Fruit fly (Drosophila melanogaster) whole organism, prepupa: ENCODE results near the gene CG5265.

Experiments
- Blimp-1 ChIP-seq: fragments of 200-800 bp; sonication (Bioruptor generic); optimal IDR thresholded peaks from 3 replicates; lab custom pipeline; 2017; ENCODE audit warnings: missing biosample characterization, missing genetic modification characterization, mild to moderate bottlenecking, moderate library complexity, missing genetic modification reagents
- CG10631 ChIP-seq: fragments of 200-800 bp; sonication (Bioruptor generic); optimal IDR thresholded peaks from 2 replicates; lab custom pipeline; 2016; ENCODE audit warnings: missing biosample characterization, missing genetic modification characterization
- CG10669 ChIP-seq: fragments of 200-800 bp; sonication (Bioruptor generic); optimal IDR thresholded peaks from 3 replicates; lab custom pipeline; 2018; ENCODE audit warnings: missing biosample characterization, mild to moderate bottlenecking, missing genetic modification characterization, moderate library complexity
- CG11902 ChIP-seq: fragments of 200-800 bp; sonication (Bioruptor generic); optimal IDR thresholded peaks from 3 replicates; lab custom pipeline; 2016; ENCODE audit warnings: missing biosample characterization, missing genetic modification characterization
- CG15336 ChIP-seq: fragments of 200-800 bp; sonication (Bioruptor generic); IDR thresholded peaks from 2 replicates; pipeline ENCODE4 v1.3.6; 2022; ENCODE audit warnings: missing biosample characterization, missing genetic modification characterization
- CG16779 ChIP-seq: fragments of 200-800 bp; sonication (Bioruptor generic); optimal IDR thresholded peaks from 3 replicates; lab custom pipeline; 2017; ENCODE audit warnings: missing biosample characterization, mild to moderate bottlenecking, missing genetic modification characterization
- CG31627 ChIP-seq: fragments of 200-800 bp; sonication (Bioruptor generic); optimal IDR thresholded peaks from 3 replicates; lab custom pipeline; 2016; ENCODE audit warnings: missing biosample characterization, missing genetic modification characterization
- CG32006 ChIP-seq: fragments of 200-800 bp; sonication (Bioruptor generic); optimal IDR thresholded peaks from 3 replicates; lab custom pipeline; 2017; ENCODE audit warnings: missing biosample characterization, mild to moderate bottlenecking, missing genetic modification characterization
- CG34406 ChIP-seq: fragments of 200-800 bp; sonication (Bioruptor generic); optimal IDR thresholded peaks from 3 replicates; lab custom pipeline; 2016; ENCODE audit warnings: missing biosample characterization, missing genetic modification characterization
- CG3919 ChIP-seq: fragments of 200-800 bp; sonication (Bioruptor generic); optimal IDR thresholded peaks from 3 replicates; lab custom pipeline; 2016; ENCODE audit warnings: missing biosample characterization, missing genetic modification characterization
- CG6163 ChIP-seq: fragments of 200-800 bp; sonication (Bioruptor generic); IDR thresholded peaks from 3 replicates; pipeline ENCODE4 v1.3.6; 2022; ENCODE audit warnings: missing biosample characterization, missing genetic modification characterization
- CG6276 ChIP-seq: fragments of 200-800 bp; sonication (Bioruptor generic); optimal IDR thresholded peaks from 2 replicates; lab custom pipeline; 2017; ENCODE audit warnings: missing biosample characterization, mild to moderate bottlenecking, missing genetic modification characterization
- CG6792 ChIP-seq: fragments of 200-800 bp; sonication (Bioruptor generic); optimal IDR thresholded peaks from 3 replicates; lab custom pipeline; 2016; ENCODE audit warnings: missing biosample characterization, missing genetic modification characterization
- CG7368 ChIP-seq: fragments of 200-800 bp; sonication (Bioruptor generic); optimal IDR thresholded peaks from 3 replicates; lab custom pipeline; 2016; ENCODE audit warnings: missing biosample characterization, missing genetic modification characterization
- CG8119 ChIP-seq: fragments of 200-800 bp; sonication (Bioruptor generic); IDR thresholded peaks from 3 replicates; pipeline ENCODE4 v1.3.6; 2022; ENCODE audit warnings: missing biosample characterization, missing genetic modification characterization
- CG8319 ChIP-seq: fragments of 200-800 bp; sonication (Bioruptor generic); optimal IDR thresholded peaks from 3 replicates; lab custom pipeline; 2016; ENCODE audit warnings: missing biosample characterization, missing genetic modification characterization
- CG8632 ChIP-seq: fragments of 200-800 bp; sonication (Bioruptor generic); optimal IDR thresholded peaks from 3 replicates; lab custom pipeline; 2016; ENCODE audit warnings: missing biosample characterization, missing genetic modification characterization
- CG9139 ChIP-seq: fragments of 200-800 bp; sonication (Bioruptor generic); optimal IDR thresholded peaks from 3 replicates; lab custom pipeline; 2017; ENCODE audit warnings: missing biosample characterization, mild to moderate bottlenecking, missing genetic modification characterization
- Eip75B ChIP-seq: fragments of 200-800 bp; sonication (Bioruptor generic); optimal IDR thresholded peaks from 3 replicates; lab custom pipeline; 2016; ENCODE audit warnings: missing biosample characterization, missing genetic modification characterization
- Eip78C ChIP-seq: fragments of 200-800 bp; sonication (Bioruptor generic); peaks from one replicate; lab custom pipeline; 2016; ENCODE audit warnings: missing biosample characterization, missing genetic modification characterization
- Ets21C ChIP-seq: fragments of 200-800 bp; sonication (Bioruptor generic); optimal IDR thresholded peaks from 3 replicates; lab custom pipeline; 2016; ENCODE audit warnings: missing biosample characterization, missing genetic modification characterization
- Ets96B ChIP-seq: fragments of 200-800 bp; optimal IDR thresholded peaks from 2 replicates; lab custom pipeline; 2019; ENCODE audit warnings: missing biosample characterization, mild to moderate bottlenecking, missing genetic modification characterization, moderate library complexity
- Hr38 ChIP-seq: sonication (Bioruptor generic); optimal IDR thresholded peaks from 2 replicates; lab custom pipeline; 2016; ENCODE audit warnings: missing biosample characterization, missing genetic modification characterization
- Hr39 ChIP-seq: fragments of 200-800 bp; sonication (Bioruptor generic); optimal IDR thresholded peaks from 2 replicates; lab custom pipeline; 2016; ENCODE audit warnings: missing biosample characterization, missing genetic modification characterization
- Hr4 ChIP-seq: fragments of 200-800 bp; sonication (Bioruptor generic); optimal IDR thresholded peaks from 3 replicates; lab custom pipeline; 2016; ENCODE audit warnings: missing biosample characterization, missing genetic modification characterization
- OdsH ChIP-seq: fragments of 200-800 bp; sonication (Bioruptor generic); optimal IDR thresholded peaks from 3 replicates; lab custom pipeline; 2016; ENCODE audit warnings: missing biosample characterization, missing genetic modification characterization
- Smox ChIP-seq: fragments of 200-800 bp; sonication (Bioruptor generic); optimal IDR thresholded peaks from 3 replicates; lab custom pipeline; 2016; ENCODE audit warnings: missing biosample characterization, missing genetic modification characterization
- Sox14 ChIP-seq: fragments of 200-800 bp; sonication (Bioruptor generic); optimal IDR thresholded peaks from 3 replicates; lab custom pipeline; 2016; ENCODE audit warnings: missing biosample characterization, missing genetic modification characterization
- Sox15 ChIP-seq: fragments of 200-800 bp; sonication (Bioruptor generic); optimal IDR thresholded peaks from 3 replicates; lab custom pipeline; 2016; ENCODE audit warnings: missing biosample characterization, missing genetic modification characterization
- cyc ChIP-seq: fragments of 200-800 bp; sonication (Bioruptor generic); optimal IDR thresholded peaks from 3 replicates; lab custom pipeline; 2016; ENCODE audit warnings: missing biosample characterization, missing genetic modification characterization
- dac ChIP-seq: fragments of 200-800 bp; sonication (Bioruptor generic); optimal IDR thresholded peaks from 2 replicates; lab custom pipeline; 2017; ENCODE audit warnings: missing biosample characterization, mild to moderate bottlenecking, missing genetic modification characterization
- dsx ChIP-seq: fragments of 200-800 bp; optimal IDR thresholded peaks from 3 replicates; lab custom pipeline; 2019; ENCODE audit warnings: missing biosample characterization, mild to moderate bottlenecking, missing genetic modification characterization, moderate library complexity; ENCODE audit not compliant: poor library complexity, severe bottlenecking
- fd59A ChIP-seq: fragments of 200-800 bp; sonication (Bioruptor generic); optimal IDR thresholded peaks from 2 replicates; lab custom pipeline; 2017; ENCODE audit warnings: missing biosample characterization, mild to moderate bottlenecking, missing genetic modification characterization, missing genetic modification reagents
- fd85E ChIP-seq: fragments of 200-800 bp; sonication (Bioruptor generic); optimal IDR thresholded peaks from 3 replicates; lab custom pipeline; 2016; ENCODE audit warnings: missing biosample characterization, missing genetic modification characterization
- lz ChIP-seq: fragments of 200-800 bp; sonication (Bioruptor generic); optimal IDR thresholded peaks from 3 replicates; lab custom pipeline; 2016; ENCODE audit warnings: missing biosample characterization, missing genetic modification characterization
- net ChIP-seq: fragments of 200-800 bp; sonication (Bioruptor generic); optimal IDR thresholded peaks from 3 replicates; lab custom pipeline; 2016; ENCODE audit warnings: missing biosample characterization, missing genetic modification characterization
- pdm3 ChIP-seq: fragments of 200-800 bp; sonication (Bioruptor generic); optimal IDR thresholded peaks from 3 replicates; lab custom pipeline; 2016; ENCODE audit warnings: missing biosample characterization, missing genetic modification characterization
- salr ChIP-seq, 2 experiments: fragments of 200-800 bp; sonication (Bioruptor generic); optimal IDR thresholded peaks; 3 replicates each; lab custom pipeline; 2016 to 2018; ENCODE audit warnings: missing biosample characterization in 2 of 2, missing genetic modification characterization in 2 of 2, mild to moderate bottlenecking in 1 of 2
- svp ChIP-seq: fragments of 200-800 bp; sonication (Bioruptor generic); peaks from one replicate; lab custom pipeline; 2016; ENCODE audit warnings: missing biosample characterization, missing genetic modification characterization
- topi ChIP-seq: fragments of 200-800 bp; sonication (Bioruptor generic); optimal IDR thresholded peaks from 3 replicates; lab custom pipeline; 2016; ENCODE audit warnings: missing biosample characterization, missing genetic modification characterization
- vri ChIP-seq: fragments of 200-800 bp; sonication (Bioruptor generic); optimal IDR thresholded peaks from 3 replicates; lab custom pipeline; 2016; ENCODE audit warnings: missing biosample characterization, mild to moderate bottlenecking, missing genetic modification characterization

Gene CG5265

dm6 chr3R:17135747-17136146 lies 3.1 kb upstream of the CG5265 start, which contains the start of gene CG5246:
Gene CG5246, plus strand, starts transcription at chr3R:17136111.
- no peak for TF ChIP-seq Ets21C (GFP tag; lab: Kevin White, UChicago)
- TF ChIP-seq vri (GFP tag; lab: Kevin White, UChicago): peak; percentile 45
- peak; percentile 46 for TF ChIP-seq svp
- TF ChIP-seq, all 60 proteins: peak for 2

DNA sequence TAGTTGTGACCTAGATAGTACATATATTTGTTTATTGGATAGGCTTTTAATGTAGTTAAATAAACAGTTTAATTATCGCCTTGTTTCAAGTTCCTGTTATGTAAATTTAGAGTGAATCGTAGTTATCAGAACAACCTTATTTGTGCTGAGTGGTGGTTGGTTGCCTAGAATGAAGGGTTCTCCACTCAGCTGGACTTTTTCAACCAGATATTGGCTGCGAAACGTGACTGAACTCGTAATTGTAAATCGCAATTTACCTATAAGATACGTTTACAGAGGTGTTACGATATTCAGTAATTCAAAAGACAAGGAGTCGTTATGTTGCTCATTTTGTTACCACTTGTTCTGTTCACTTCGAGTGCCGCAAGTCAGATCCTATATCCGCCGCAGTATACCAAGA lies 1.2 kb upstream of the CG5265 start, which contains the start of gene CG5255:
TSS of gene CG5255 (plus strand) at position 301 of the 400 bp plus-strand sequence.
- TF ChIP-seq CG10669 (GFP tag; lab: Kevin White, UChicago) (no peak), svp (no peak), CG15336 (GFP tag; lab: Robert Waterston, UW) (no peak)

- TF ChIP-seq Ets96B (tag; lab: Kevin White, UChicago): no peak
- TF ChIP-seq CG11902 (GFP tag; lab: Kevin White, UChicago): no peak
- no peak for TF ChIP-seq CG8632 (GFP tag; lab: Kevin White, UChicago)
- no peak for TF ChIP-seq salr (GFP tag; optimal IDR thresholded peaks at IDR 0.05; lab: Kevin White, UChicago)
- TF ChIP-seq CG6276 (GFP tag; lab: Kevin White, UChicago): no peak
- no peak for TF ChIP-seq CG16779
- no peak for TF ChIP-seq topi (GFP tag; lab: Kevin White, UChicago)
- no peak for TF ChIP-seq CG7368 (GFP tag; lab: Kevin White, UChicago)
- TF ChIP-seq dac: no peak
- TF ChIP-seq lz (GFP tag; lab: Kevin White, UChicago): no peak
- no peak for TF ChIP-seq fd85E (GFP tag; lab: Kevin White, UChicago)
- TF ChIP-seq vri (GFP tag; lab: Kevin White, UChicago): no peak
- no peak for TF ChIP-seq fd59A
- TF ChIP-seq CG10631 (GFP tag; lab: Kevin White, UChicago): no peak
- TF ChIP-seq CG9139: no peak
- TF ChIP-seq Hr4 (GFP tag; lab: Kevin White, UChicago): no peak
- no peak for TF ChIP-seq Eip75B (GFP tag; lab: Kevin White, UChicago)
- TF ChIP-seq Blimp-1 (GFP tag; lab: Kevin White, UChicago): no peak
- TF ChIP-seq, all 60 proteins: peak for 0
These were observed 3.5 kb downstream of the CG5265 start, which contains the start of gene TwdlW for dm6 chr3R:17142304-17142703. Gene TwdlW, minus strand, starts transcription at chr3R:17142404.

DNA sequence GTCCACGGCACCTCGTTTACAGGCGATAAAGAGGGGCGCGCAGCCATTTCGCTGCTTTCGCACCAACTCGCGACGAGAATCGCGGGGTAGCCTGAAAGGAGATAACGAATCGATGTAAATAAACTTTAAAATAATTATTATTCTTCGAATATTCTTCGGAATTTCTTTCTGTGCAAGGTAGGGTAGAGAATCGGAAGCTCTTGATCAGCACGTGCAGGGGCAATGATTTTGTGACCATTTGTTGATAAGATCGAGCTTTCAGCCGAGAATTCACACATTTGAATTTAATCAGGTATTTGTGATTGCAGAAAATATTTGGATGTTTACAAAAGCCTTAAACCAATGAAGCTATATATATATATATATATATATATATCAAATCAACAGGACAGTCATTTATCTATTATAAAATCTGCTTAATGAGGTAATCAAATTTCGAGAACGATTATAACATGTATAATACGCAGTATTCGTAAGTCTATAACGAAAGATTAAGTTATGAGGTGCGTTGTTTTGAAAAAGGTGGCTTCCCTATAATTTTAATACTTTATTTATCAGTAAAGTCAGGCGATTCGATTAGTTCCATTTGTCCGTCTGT lies 8.9 kb downstream of the CG5265 start:
- no peak for TF ChIP-seq Hr4 (GFP tag; lab: Kevin White, UChicago)
- no peak for TF ChIP-seq OdsH (GFP tag; lab: Kevin White, UChicago)
- TF ChIP-seq svp: peak; percentile 86
- no peak for TF ChIP-seq CG31627 (GFP tag; lab: Kevin White, UChicago)
- TF ChIP-seq CG34406 (GFP tag; lab: Kevin White, UChicago): no peak

- TF ChIP-seq Smox (GFP tag; lab: Kevin White, UChicago) (peak; percentile 10), CG32006 (no peak), Hr38 (GFP tag; lab: Kevin White, UChicago) (no peak), CG8319 (no peak), CG6792 (GFP tag; lab: Kevin White, UChicago) (no peak), CG8119 (GFP tag; lab: Robert Waterston, UW) (0 out of 3 replicates have a peak, but pooled peaks have one; percentile 30), CG11902 (GFP tag; lab: Kevin White, UChicago) (no peak), CG10669 (GFP tag; lab: Kevin White, UChicago) (no peak), Eip78C (GFP tag; lab: Kevin White, UChicago) (peak; percentile 74), Hr39 (GFP tag; lab: Kevin White, UChicago) (peak; percentile 27), dsx (GFP tag; lab: Kevin White, UChicago) (no peak), pdm3 (GFP tag; lab: Kevin White, UChicago) (peak; percentile 11), Sox15 (GFP tag; lab: Kevin White, UChicago) (no peak), Ets21C (GFP tag; lab: Kevin White, UChicago) (peak; percentile 26), Hr4 (GFP tag; lab: Kevin White, UChicago) (no peak), Sox14 (GFP tag; lab: Kevin White, UChicago) (peak; percentile 20), cyc (GFP tag; lab: Kevin White, UChicago) (peak; percentile 21), CG6163 (GFP tag; lab: Robert Waterston, UW) (0 out of 3 replicates have a peak, but pooled peaks have one; percentile 13), fd85E (GFP tag; lab: Kevin White, UChicago) (no peak), CG31627 (GFP tag; lab: Kevin White, UChicago) (peak; percentile 15), CG15336 (GFP tag; lab: Robert Waterston, UW) (no peak), CG7368 (GFP tag; lab: Kevin White, UChicago) (no peak), net (GFP tag; lab: Kevin White, UChicago) (peak; percentile 0), OdsH (GFP tag; lab: Kevin White, UChicago) (no peak), CG3919 (GFP tag; lab: Kevin White, UChicago) (peak; percentile 29)
These were observed 10.4 kb downstream of the CG5265 start, which contains the start of the genes m-cup and Det for dm6 chr3R:17149080-17149746. Gene m-cup, minus strand, starts transcription at chr3R:17149412. Gene Det, plus strand, starts transcription at chr3R:17149667.
